Fruit fly (Drosophila melanogaster) whole organism, embryonic: Measurements from ENCODE around the gene CG6567.

Experiments used
- B-H1 ChIP-seq: fragments of 200-800 bp; sonication (Bioruptor generic); IDR thresholded peaks from 3 replicates; pipeline ENCODE4 v1.3.6; 2022; ENCODE audit warnings: missing biosample characterization, missing genetic modification characterization
- BEAF-32 ChIP-seq: fragments of 200-800 bp; sonication (Bioruptor generic); optimal IDR thresholded peaks from 3 replicates; lab custom pipeline; 2017; ENCODE audit warnings: missing biosample characterization, missing genetic modification characterization, mild to moderate bottlenecking, moderate library complexity, missing genetic modification reagents
- CG12236 ChIP-seq: fragments of 200-800 bp; sonication (Bioruptor generic); optimal IDR thresholded peaks from 2 replicates; lab custom pipeline; 2016; ENCODE audit warnings: missing biosample characterization, missing genetic modification characterization
- CG13123 ChIP-seq: fragments of 200-800 bp; sonication (Bioruptor generic); optimal IDR thresholded peaks from 2 replicates; lab custom pipeline; 2016; ENCODE audit warnings: missing biosample characterization, missing genetic modification characterization
- CG14050 ChIP-seq: fragments of 200-800 bp; sonication (Bioruptor generic); IDR thresholded peaks from 3 replicates; pipeline ENCODE4 v1.3.6; 2022; ENCODE audit warnings: missing biosample characterization, missing genetic modification characterization
- CG17328 ChIP-seq: fragments of 200-800 bp; sonication (Bioruptor generic); IDR thresholded peaks from 2 replicates; pipeline ENCODE4 v1.3.6; 2022; ENCODE audit warnings: missing biosample characterization, missing genetic modification characterization
- CG17359 ChIP-seq: fragments of 200-800 bp; sonication (Bioruptor generic); optimal IDR thresholded peaks from 3 replicates; lab custom pipeline; 2018; ENCODE audit warnings: missing biosample characterization, mild to moderate bottlenecking, missing genetic modification characterization, moderate library complexity
- CG18011 ChIP-seq: fragments of 200-800 bp; sonication (Bioruptor generic); optimal IDR thresholded peaks from 2 replicates; lab custom pipeline; 2017; ENCODE audit warnings: missing biosample characterization, missing genetic modification characterization, mild to moderate bottlenecking, moderate library complexity, missing genotype
- CG18476 ChIP-seq: fragments of 200-800 bp; sonication (Bioruptor generic); optimal IDR thresholded peaks from 2 replicates; lab custom pipeline; 2016; ENCODE audit warnings: missing biosample characterization, mild to moderate bottlenecking, missing genetic modification characterization
- CG2116 ChIP-seq: fragments of 200-800 bp; sonication (Bioruptor generic); optimal IDR thresholded peaks from 3 replicates; lab custom pipeline; 2018; ENCODE audit warnings: missing biosample characterization, mild to moderate bottlenecking, missing genetic modification characterization
- CG2129 ChIP-seq: fragments of 200-800 bp; sonication (Bioruptor generic); IDR thresholded peaks from 2 replicates; pipeline ENCODE4 v1.3.6; 2022; ENCODE audit warnings: missing biosample characterization, missing genetic modification characterization; ENCODE audit not compliant: partially characterized antibody
- CG2202 ChIP-seq: fragments of 200-800 bp; sonication (Bioruptor generic); optimal IDR thresholded peaks from 2 replicates; lab custom pipeline; 2018; ENCODE audit warnings: missing biosample characterization, mild to moderate bottlenecking, missing genetic modification characterization
- CG30403 ChIP-seq: fragments of 200-800 bp; sonication (Bioruptor generic); optimal IDR thresholded peaks from 3 replicates; lab custom pipeline; 2016; ENCODE audit warnings: missing biosample characterization, missing genetic modification characterization
- CG30431 ChIP-seq: fragments of 200-800 bp; sonication (Bioruptor generic); optimal IDR thresholded peaks from 2 replicates; lab custom pipeline; 2017; ENCODE audit warnings: missing biosample characterization, missing genetic modification characterization
- CG34422 ChIP-seq: fragments of 200-800 bp; sonication (Bioruptor generic); IDR thresholded peaks from 3 replicates; pipeline ENCODE4 v1.3.6; 2022; ENCODE audit warnings: missing biosample characterization, missing genetic modification characterization
- CG5180 ChIP-seq: fragments of 200-800 bp; sonication (Bioruptor generic); optimal IDR thresholded peaks from 3 replicates; lab custom pipeline; 2017; ENCODE audit warnings: missing biosample characterization, missing genetic modification characterization, mild to moderate bottlenecking, moderate library complexity, missing genetic modification reagents
- CG6683 ChIP-seq: fragments of 200-800 bp; sonication (Bioruptor generic); optimal IDR thresholded peaks from 2 replicates; lab custom pipeline; 2017; ENCODE audit warnings: missing biosample characterization, mild to moderate bottlenecking, missing genetic modification characterization, missing genetic modification reagents
- CG8290 ChIP-seq, 3 experiments: fragments of 200-800 bp; sonication (Bioruptor generic); optimal IDR thresholded peaks; 2 replicates each; lab custom pipeline; 2016 to 2019; ENCODE audit warnings: missing biosample characterization in 3 of 3, missing genetic modification characterization in 3 of 3, mild to moderate bottlenecking in 2 of 3, moderate library complexity in 1 of 3
- CG8359 ChIP-seq: fragments of 200-800 bp; sonication (Bioruptor generic); optimal IDR thresholded peaks from 2 replicates; lab custom pipeline; 2017; ENCODE audit warnings: missing biosample characterization, mild to moderate bottlenecking, missing genetic modification characterization, borderline replicate concordance
- CG8388 ChIP-seq: fragments of 200-800 bp; sonication (Bioruptor generic); optimal IDR thresholded peaks from 2 replicates; lab custom pipeline; 2019; ENCODE audit warnings: missing biosample characterization, mild to moderate bottlenecking, missing genetic modification characterization, moderate library complexity
- CG8765 ChIP-seq: fragments of 200-800 bp; sonication (Bioruptor generic); IDR thresholded peaks from 2 replicates; pipeline ENCODE4 v1.3.6; 2022; ENCODE audit warnings: missing biosample characterization, missing genetic modification characterization
- CG9437 ChIP-seq: fragments of 200-800 bp; sonication (Bioruptor generic); optimal IDR thresholded peaks from 2 replicates; lab custom pipeline; 2018; ENCODE audit warnings: missing biosample characterization, mild to moderate bottlenecking, missing genetic modification characterization
- CTCF ChIP-seq: fragments of 200-800 bp; sonication (Bioruptor generic); optimal IDR thresholded peaks from 2 replicates; lab custom pipeline; 2017; ENCODE audit warnings: missing biosample characterization, mild to moderate bottlenecking, missing genetic modification characterization, moderate library complexity
- Dip2 ChIP-seq: fragments of 200-800 bp; sonication (Bioruptor generic); IDR thresholded peaks from 2 replicates; pipeline ENCODE4 v1.3.6; 2022; ENCODE audit warnings: missing biosample characterization, missing genetic modification characterization
- HHEX ChIP-seq: fragments of 200-800 bp; sonication (Bioruptor generic); optimal IDR thresholded peaks from 3 replicates; lab custom pipeline; 2017; ENCODE audit warnings: missing biosample characterization, mild to moderate bottlenecking, missing genetic modification characterization, missing genetic modification reagents
- NFAT ChIP-seq: fragments of 200-800 bp; sonication (Bioruptor generic); IDR thresholded peaks from 2 replicates; pipeline ENCODE4 v1.3.6; 2022; ENCODE audit warnings: missing biosample characterization, missing genetic modification characterization
- Neu2 ChIP-seq: fragments of 200-800 bp; sonication (Bioruptor generic); optimal IDR thresholded peaks from 3 replicates; lab custom pipeline; 2016; ENCODE audit warnings: missing biosample characterization, missing genetic modification characterization, borderline replicate concordance
- Sry-β ChIP-seq: fragments of 200-800 bp; sonication (Bioruptor generic); optimal IDR thresholded peaks from 2 replicates; lab custom pipeline; 2018; ENCODE audit warnings: missing biosample characterization, mild to moderate bottlenecking, missing genetic modification characterization, moderate library complexity
- Sry-δ ChIP-seq: fragments of 200-800 bp; sonication (Bioruptor generic); optimal IDR thresholded peaks from 2 replicates; lab custom pipeline; 2016; ENCODE audit warnings: missing biosample characterization, missing genetic modification characterization
- TFAM ChIP-seq: fragments of 200-800 bp; sonication (Bioruptor generic); optimal IDR thresholded peaks from 2 replicates; lab custom pipeline; 2017; ENCODE audit warnings: missing biosample characterization, missing genetic modification characterization, inconsistent platforms
- chinmo ChIP-seq: fragments of 200-800 bp; sonication (Bioruptor generic); IDR thresholded peaks from 4 replicates; pipeline ENCODE4 v1.3.6; 2022; ENCODE audit warnings: missing biosample characterization, missing genetic modification characterization; ENCODE audit not compliant: partially characterized antibody
- crol ChIP-seq: fragments of 200-800 bp; sonication (Bioruptor generic); IDR thresholded peaks from 2 replicates; pipeline ENCODE4 v1.3.6; 2022; ENCODE audit warnings: missing biosample characterization, missing genetic modification characterization
- dm ChIP-seq: fragments of 200-800 bp; sonication (Bioruptor generic); optimal IDR thresholded peaks from 3 replicates; lab custom pipeline; 2016; ENCODE audit warnings: missing biosample characterization, missing genetic modification characterization
- dmrt11E ChIP-seq: fragments of 200-800 bp; sonication (Bioruptor generic); optimal IDR thresholded peaks from 3 replicates; lab custom pipeline; 2018; ENCODE audit warnings: missing biosample characterization, mild to moderate bottlenecking, missing genetic modification characterization, moderate library complexity
- dysf ChIP-seq: fragments of 200-800 bp; sonication (Bioruptor generic); IDR thresholded peaks from 3 replicates; pipeline ENCODE4 v1.3.6; 2022; ENCODE audit warnings: missing biosample characterization, missing genetic modification characterization
- eyg ChIP-seq: fragments of 200-800 bp; sonication (Bioruptor generic); optimal IDR thresholded peaks from 3 replicates; lab custom pipeline; 2016; ENCODE audit warnings: missing biosample characterization, missing genetic modification characterization
- ftz-f1 ChIP-seq: fragments of 200-800 bp; sonication (Bioruptor generic); optimal IDR thresholded peaks from 2 replicates; lab custom pipeline; 2016; ENCODE audit warnings: missing biosample characterization, missing genetic modification characterization
- ken ChIP-seq: fragments of 200-800 bp; sonication (Bioruptor generic); IDR thresholded peaks from 3 replicates; pipeline ENCODE4 v1.3.6; 2022; ENCODE audit warnings: missing biosample characterization, missing genetic modification characterization
- nerfin-2 ChIP-seq: fragments of 200-800 bp; sonication (Bioruptor generic); IDR thresholded peaks from 2 replicates; pipeline ENCODE4 v1.3.6; 2022; ENCODE audit warnings: missing biosample characterization, missing genetic modification characterization; ENCODE audit not compliant: partially characterized antibody
- nmo ChIP-seq: fragments of 200-800 bp; sonication (Bioruptor generic); optimal IDR thresholded peaks from 2 replicates; lab custom pipeline; 2018; ENCODE audit warnings: missing biosample characterization, mild to moderate bottlenecking, missing genetic modification characterization, moderate library complexity
- pan ChIP-seq, 4 experiments: fragments of >200 bp in 3 of 4; fragments of 200-800 bp in 1 of 4; sonication (Bioruptor generic) in 1 of 4; optimal IDR thresholded peaks in 3 of 4; IDR thresholded peaks in 1 of 4; 2 replicates each; pipeline versions ENCODE4 v1.3.6 to Lab custom; 2017 to 2022; ENCODE audit warnings: missing biosample characterization in 2 of 4, missing genetic modification characterization in 2 of 4, mixed read lengths in 1 of 4
- pb ChIP-seq: fragments of 200-800 bp; sonication (Bioruptor generic); optimal IDR thresholded peaks from 3 replicates; lab custom pipeline; 2016; ENCODE audit warnings: missing biosample characterization, missing genetic modification characterization
- pfk ChIP-seq: fragments of 200-800 bp; sonication (Bioruptor generic); optimal IDR thresholded peaks from 2 replicates; lab custom pipeline; 2018; ENCODE audit warnings: missing biosample characterization, mild to moderate bottlenecking, missing genetic modification characterization, moderate library complexity
- pho ChIP-seq: fragments of 200-800 bp; sonication (Bioruptor generic); optimal IDR thresholded peaks from 2 replicates; lab custom pipeline; 2016; ENCODE audit warnings: missing biosample characterization, missing genetic modification characterization
- rib ChIP-seq: fragments of 200-800 bp; sonication (Bioruptor generic); IDR thresholded peaks from 2 replicates; pipeline ENCODE4 v1.3.6; 2022; ENCODE audit warnings: missing biosample characterization, missing genetic modification characterization
- row ChIP-seq: fragments of 200-800 bp; sonication (Bioruptor generic); IDR thresholded peaks from 3 replicates; pipeline ENCODE4 v1.3.6; 2022; ENCODE audit warnings: missing biosample characterization, missing genetic modification characterization
- salm ChIP-seq: fragments of 200-800 bp; sonication (Bioruptor generic); optimal IDR thresholded peaks from 2 replicates; lab custom pipeline; 2018; ENCODE audit warnings: missing biosample characterization, mild to moderate bottlenecking, missing genetic modification characterization
- shn ChIP-seq: fragments of 200-800 bp; sonication (Bioruptor generic); optimal IDR thresholded peaks from 3 replicates; lab custom pipeline; 2016; ENCODE audit warnings: missing biosample characterization, missing genetic modification characterization
- twi ChIP-seq: fragments of 200-800 bp; optimal IDR thresholded peaks from 2 replicates; lab custom pipeline; 2019; ENCODE audit warnings: missing biosample characterization, mild to moderate bottlenecking, missing genetic modification characterization, moderate library complexity

CG6567 gene

dm6 chr3R:10885422-10886081 lies 31.3 kb upstream of the CG6567 start, which contains the start of gene Leash (continued):
- TF ChIP-seq nmo (GFP tag; lab: Kevin White, UChicago) (no peak), dm (GFP tag; lab: Kevin White, UChicago) (no peak), CG8388 (no peak), CG2116 (peak; percentile 35), ftz-f1 (no peak), CG17328 (no peak), Sry-β (GFP tag; lab: Kevin White, UChicago) (peak; percentile 29), nerfin-2 (GFP tag; lab: Robert Waterston, UW) (no peak), B-H1 (GFP tag; lab: Robert Waterston, UW) (no peak), CG9437 (GFP tag; lab: Kevin White, UChicago) (no peak), dysf (no peak; the same call in 2 of the 3 replicates), CTCF (GFP tag; lab: Kevin White, UChicago) (peak; percentile 9), CG8765 (GFP tag; lab: Robert Waterston, UW) (no peak), CG14050 (no peak), CG18011 (GFP tag; lab: Kevin White, UChicago) (no peak), Neu2 (GFP tag; lab: Kevin White, UChicago) (no peak), CG6683 (GFP tag; lab: Kevin White, UChicago) (no peak), CG30403 (GFP tag; lab: Kevin White, UChicago) (no peak), CG17359 (tag; lab: Kevin White, UChicago) (no peak), BEAF-32 (peak; percentile 61), eyg (GFP tag; lab: Kevin White, UChicago) (no peak), Dip2 (GFP tag; lab: Robert Waterston, UW) (no peak), CG30431 (GFP tag; lab: Kevin White, UChicago) (no peak), Sry-δ (GFP tag; lab: Kevin White, UChicago) (peak; percentile 16), pan (optimal IDR thresholded peaks at IDR 0.05; lab: Kevin White, UChicago) (no peak), pan (GFP tag; optimal IDR thresholded peaks at IDR 0.05 in 1 of 2, IDR thresholded peaks at IDR 0.05 in 1 of 2) (no peak), CG34422 (GFP tag; lab: Robert Waterston, UW) (peak; percentile 59; the same call in 1 of the 3 replicates), NFAT (GFP tag; lab: Robert Waterston, UW) (no peak), CG5180 (GFP tag; lab: Kevin White, UChicago) (no peak), CG8290 (GFP tag; optimal IDR thresholded peaks at IDR 0.05; lab: Kevin White, UChicago) (no peak), CG8290 (tag; optimal IDR thresholded peaks at IDR 0.05; lab: Kevin White, UChicago) (no peak), ken (GFP tag; lab: Robert Waterston, UW) (no peak), row (GFP tag; lab: Robert Waterston, UW) (peak; percentile 10; the same call in 1 of the 3 replicates), CG13123 (GFP tag; lab: Kevin White, UChicago) (no peak), TFAM (GFP tag; lab: Kevin White, UChicago) (no peak), CG2129 (GFP tag; lab: Robert Waterston, UW) (0 out of 2 replicates have a peak, but pooled peaks have one; percentile 16), CG12236 (GFP tag; lab: Kevin White, UChicago) (no peak), CG2202 (tag; lab: Kevin White, UChicago) (no peak), HHEX (no peak), pfk (GFP tag; lab: Kevin White, UChicago) (no peak), pb (GFP tag; lab: Kevin White, UChicago) (no peak), CG8359 (GFP tag; lab: Kevin White, UChicago) (no peak), salm (no peak), crol (GFP tag; lab: Robert Waterston, UW) (peak; percentile 6; the same call in 1 of the 2 replicates), chinmo (GFP tag; lab: Robert Waterston, UW) (peak; percentile 69; the same call in 2 of the 4 replicates), CG18476 (no peak), shn (GFP tag; lab: Kevin White, UChicago) (no peak), twi (no peak), rib (GFP tag; lab: Robert Waterston, UW) (no peak), pho (no peak), dmrt11E (tag; lab: Kevin White, UChicago) (no peak)
